Worm (Caenorhabditis elegans): ENCODE results near the gene W03B1.3.

ce11 chrIV:4356879-4357278, 20.8 kb upstream of the W03B1.3 start, which contains the start of gene W03B1.9:
- TF ChIP-seq snpc-4 (tag; optimal IDR thresholded peaks at IDR 0.05): no peak
- TF ChIP-seq fkh-10 (GFP tag; optimal IDR thresholded peaks at IDR 0.05): no peak
- TF ChIP-seq ztf-11 (tag; optimal IDR thresholded peaks at IDR 0.05): no peak
- TF ChIP-seq ama-1 (optimal IDR thresholded peaks at IDR 0.05): no peak
- no peak for TF ChIP-seq dpl-1 (GFP tag; optimal IDR thresholded peaks at IDR 0.05)
- TF ChIP-seq nhr-11 (tag; optimal IDR thresholded peaks at IDR 0.05): no peak
- no peak for TF ChIP-seq unc-62 (GFP tag; optimal IDR thresholded peaks at IDR 0.05)
- TF ChIP-seq nhr-12 (tag; optimal IDR thresholded peaks at IDR 0.05): no peak
- TF ChIP-seq unc-30 (tag; optimal IDR thresholded peaks at IDR 0.05): no peak
- TF ChIP-seq C34B4.2 (tag; optimal IDR thresholded peaks at IDR 0.05): no peak

Measured in whole organism, L1 larva.